Fruit fly (Drosophila melanogaster): Measurements from ENCODE around the gene CG5641.

DNA sequence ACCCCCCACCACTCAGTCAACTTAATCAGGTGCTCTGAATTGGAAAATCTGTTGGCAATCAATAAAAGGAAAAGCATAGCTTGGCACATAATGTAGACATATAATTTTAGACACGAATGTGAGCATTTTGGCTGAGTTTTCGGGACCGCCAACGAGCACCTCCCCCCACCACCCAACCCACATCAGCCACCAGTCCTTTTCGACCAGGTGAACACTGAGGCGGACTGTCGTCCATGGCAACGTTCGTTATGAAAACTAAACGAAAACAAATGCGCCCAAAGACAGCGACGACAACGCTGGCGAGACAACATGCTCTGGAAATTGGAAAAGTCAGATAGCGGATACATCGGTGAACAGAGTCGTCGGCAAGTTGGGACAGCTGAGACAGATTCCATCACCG, 46.0 kb downstream of the CG5641 start, which contains the start of gene GstD11:
- no peak for TF ChIP-seq CG34406 (GFP tag; optimal IDR thresholded peaks at IDR 0.05)
- no peak for TF ChIP-seq Sox102F (GFP tag; optimal IDR thresholded peaks at IDR 0.05)
- no peak for TF ChIP-seq CG11294 (GFP tag; IDR thresholded peaks at IDR 0.05)
- no peak for TF ChIP-seq acj6 (GFP tag; optimal IDR thresholded peaks at IDR 0.05)
- TF ChIP-seq CG11902 (GFP tag; optimal IDR thresholded peaks at IDR 0.05), result no peak
- no peak for TF ChIP-seq CG15336 (GFP tag; IDR thresholded peaks at IDR 0.05)
- no peak for TF ChIP-seq dac (GFP tag; optimal IDR thresholded peaks at IDR 0.05)
- no peak for TF ChIP-seq CG8319 (GFP tag; optimal IDR thresholded peaks at IDR 0.05)
- TF ChIP-seq Ets96B (tag; optimal IDR thresholded peaks at IDR 0.05), result no peak
- no peak for TF ChIP-seq Smox (GFP tag; optimal IDR thresholded peaks at IDR 0.05)
- TF ChIP-seq CG9139 (GFP tag; optimal IDR thresholded peaks at IDR 0.05), result no peak
- no peak for TF ChIP-seq CG4318 (GFP tag; optimal IDR thresholded peaks at IDR 0.05)
- no peak for TF ChIP-seq CG8119 (GFP tag; IDR thresholded peaks at IDR 0.05)
